Fruit fly (Drosophila melanogaster) whole organism, prepupa: ENCODE measurements around the gene Tpt.

ENCODE experiments used
- Blimp-1 ChIP-seq: fragments of 200-800 bp; sonication (Bioruptor generic); optimal IDR thresholded peaks from 3 replicates; lab custom pipeline; 2017; ENCODE audit warnings: missing biosample characterization, missing genetic modification characterization, mild to moderate bottlenecking, moderate library complexity, missing genetic modification reagents
- CG10631 ChIP-seq: fragments of 200-800 bp; sonication (Bioruptor generic); optimal IDR thresholded peaks from 2 replicates; lab custom pipeline; 2016; ENCODE audit warnings: missing biosample characterization, missing genetic modification characterization
- CG10669 ChIP-seq: fragments of 200-800 bp; sonication (Bioruptor generic); optimal IDR thresholded peaks from 3 replicates; lab custom pipeline; 2018; ENCODE audit warnings: missing biosample characterization, mild to moderate bottlenecking, missing genetic modification characterization, moderate library complexity
- CG11294 ChIP-seq: fragments of 200-800 bp; sonication (Bioruptor generic); IDR thresholded peaks from 2 replicates; pipeline ENCODE4 v1.3.6; 2022; ENCODE audit warnings: missing biosample characterization, missing genetic modification characterization
- CG11762 ChIP-seq: fragments of 200-800 bp; sonication (Bioruptor generic); optimal IDR thresholded peaks from 3 replicates; lab custom pipeline; 2016; ENCODE audit warnings: missing biosample characterization, missing genetic modification characterization; ENCODE audit not compliant: insufficient read depth
- CG15336 ChIP-seq: fragments of 200-800 bp; sonication (Bioruptor generic); IDR thresholded peaks from 2 replicates; pipeline ENCODE4 v1.3.6; 2022; ENCODE audit warnings: missing biosample characterization, missing genetic modification characterization
- CG3032 ChIP-seq: fragments of 200-800 bp; optimal IDR thresholded peaks from 2 replicates; lab custom pipeline; 2019; ENCODE audit warnings: missing biosample characterization, mild to moderate bottlenecking, missing genetic modification characterization, moderate library complexity
- CG31627 ChIP-seq: fragments of 200-800 bp; sonication (Bioruptor generic); optimal IDR thresholded peaks from 3 replicates; lab custom pipeline; 2016; ENCODE audit warnings: missing biosample characterization, missing genetic modification characterization
- CG32006 ChIP-seq: fragments of 200-800 bp; sonication (Bioruptor generic); optimal IDR thresholded peaks from 3 replicates; lab custom pipeline; 2017; ENCODE audit warnings: missing biosample characterization, mild to moderate bottlenecking, missing genetic modification characterization
- CG3919 ChIP-seq: fragments of 200-800 bp; sonication (Bioruptor generic); optimal IDR thresholded peaks from 3 replicates; lab custom pipeline; 2016; ENCODE audit warnings: missing biosample characterization, missing genetic modification characterization
- CG4318 ChIP-seq: fragments of 200-800 bp; sonication (Bioruptor generic); optimal IDR thresholded peaks from 3 replicates; lab custom pipeline; 2017; ENCODE audit warnings: missing biosample characterization, mild to moderate bottlenecking, missing genetic modification characterization
- CG6276 ChIP-seq: fragments of 200-800 bp; sonication (Bioruptor generic); optimal IDR thresholded peaks from 2 replicates; lab custom pipeline; 2017; ENCODE audit warnings: missing biosample characterization, mild to moderate bottlenecking, missing genetic modification characterization
- CG6854 ChIP-seq: fragments of 200-800 bp; sonication (Bioruptor generic); optimal IDR thresholded peaks from 2 replicates; lab custom pipeline; 2017; ENCODE audit warnings: missing biosample characterization, mild to moderate bottlenecking, missing genetic modification characterization
- CG8319 ChIP-seq: fragments of 200-800 bp; sonication (Bioruptor generic); optimal IDR thresholded peaks from 3 replicates; lab custom pipeline; 2016; ENCODE audit warnings: missing biosample characterization, missing genetic modification characterization
- Eip75B ChIP-seq: fragments of 200-800 bp; sonication (Bioruptor generic); optimal IDR thresholded peaks from 3 replicates; lab custom pipeline; 2016; ENCODE audit warnings: missing biosample characterization, missing genetic modification characterization
- Eip93F ChIP-seq: fragments of 200-800 bp; sonication (Bioruptor generic); optimal IDR thresholded peaks from 2 replicates; lab custom pipeline; 2016; ENCODE audit warnings: missing biosample characterization, mild to moderate bottlenecking, missing genetic modification characterization
- Ets21C ChIP-seq: fragments of 200-800 bp; sonication (Bioruptor generic); optimal IDR thresholded peaks from 3 replicates; lab custom pipeline; 2016; ENCODE audit warnings: missing biosample characterization, missing genetic modification characterization
- Ets96B ChIP-seq: fragments of 200-800 bp; optimal IDR thresholded peaks from 2 replicates; lab custom pipeline; 2019; ENCODE audit warnings: missing biosample characterization, mild to moderate bottlenecking, missing genetic modification characterization, moderate library complexity
- Gug ChIP-seq: fragments of 200-800 bp; sonication (Bioruptor generic); IDR thresholded peaks from 2 replicates; pipeline ENCODE4 v1.3.6; 2022; ENCODE audit warnings: missing biosample characterization, missing genetic modification characterization
- Hr39 ChIP-seq: fragments of 200-800 bp; sonication (Bioruptor generic); optimal IDR thresholded peaks from 2 replicates; lab custom pipeline; 2016; ENCODE audit warnings: missing biosample characterization, missing genetic modification characterization
- Lpt ChIP-seq: fragments of 200-800 bp; sonication (Bioruptor generic); optimal IDR thresholded peaks from 3 replicates; lab custom pipeline; 2016; ENCODE audit warnings: missing biosample characterization, missing genetic modification characterization
- Met ChIP-seq: fragments of 200-800 bp; sonication (Bioruptor generic); optimal IDR thresholded peaks from 3 replicates; lab custom pipeline; 2016; ENCODE audit warnings: missing biosample characterization, missing genetic modification characterization
- OdsH ChIP-seq: fragments of 200-800 bp; sonication (Bioruptor generic); optimal IDR thresholded peaks from 3 replicates; lab custom pipeline; 2016; ENCODE audit warnings: missing biosample characterization, missing genetic modification characterization
- Smox ChIP-seq: fragments of 200-800 bp; sonication (Bioruptor generic); optimal IDR thresholded peaks from 3 replicates; lab custom pipeline; 2016; ENCODE audit warnings: missing biosample characterization, missing genetic modification characterization
- Sox102F ChIP-seq: fragments of 200-800 bp; sonication (Bioruptor generic); optimal IDR thresholded peaks from 2 replicates; lab custom pipeline; 2016; ENCODE audit warnings: missing biosample characterization, mild to moderate bottlenecking, missing genetic modification characterization
- cyc ChIP-seq: fragments of 200-800 bp; sonication (Bioruptor generic); optimal IDR thresholded peaks from 3 replicates; lab custom pipeline; 2016; ENCODE audit warnings: missing biosample characterization, missing genetic modification characterization
- dsx ChIP-seq: fragments of 200-800 bp; optimal IDR thresholded peaks from 3 replicates; lab custom pipeline; 2019; ENCODE audit warnings: missing biosample characterization, mild to moderate bottlenecking, missing genetic modification characterization, moderate library complexity; ENCODE audit not compliant: poor library complexity, severe bottlenecking
- eg ChIP-seq: fragments of 200-800 bp; sonication (Bioruptor generic); IDR thresholded peaks from 3 replicates; pipeline ENCODE4 v1.3.6; 2022; ENCODE audit warnings: missing biosample characterization, missing genetic modification characterization
- esn ChIP-seq: fragments of 200-800 bp; sonication (Bioruptor generic); optimal IDR thresholded peaks from 2 replicates; lab custom pipeline; 2016; ENCODE audit warnings: missing biosample characterization, mild to moderate bottlenecking, missing genetic modification characterization, moderate library complexity
- fd59A ChIP-seq: fragments of 200-800 bp; sonication (Bioruptor generic); optimal IDR thresholded peaks from 2 replicates; lab custom pipeline; 2017; ENCODE audit warnings: missing biosample characterization, mild to moderate bottlenecking, missing genetic modification characterization, missing genetic modification reagents
- fkh ChIP-seq: fragments of 200-800 bp; sonication (Bioruptor generic); optimal IDR thresholded peaks from 3 replicates; lab custom pipeline; 2017; ENCODE audit warnings: missing biosample characterization, mild to moderate bottlenecking, missing genetic modification characterization, moderate library complexity
- lz ChIP-seq: fragments of 200-800 bp; sonication (Bioruptor generic); optimal IDR thresholded peaks from 3 replicates; lab custom pipeline; 2016; ENCODE audit warnings: missing biosample characterization, missing genetic modification characterization
- net ChIP-seq: fragments of 200-800 bp; sonication (Bioruptor generic); optimal IDR thresholded peaks from 3 replicates; lab custom pipeline; 2016; ENCODE audit warnings: missing biosample characterization, missing genetic modification characterization
- pdm3 ChIP-seq: fragments of 200-800 bp; sonication (Bioruptor generic); optimal IDR thresholded peaks from 3 replicates; lab custom pipeline; 2016; ENCODE audit warnings: missing biosample characterization, missing genetic modification characterization
- salr ChIP-seq, 2 experiments: fragments of 200-800 bp; sonication (Bioruptor generic); optimal IDR thresholded peaks; 3 replicates each; lab custom pipeline; 2016 to 2018; ENCODE audit warnings: missing biosample characterization in 2 of 2, missing genetic modification characterization in 2 of 2, mild to moderate bottlenecking in 1 of 2
- spab ChIP-seq: fragments of 200-800 bp; sonication (Bioruptor generic); optimal IDR thresholded peaks from 2 replicates; lab custom pipeline; 2017; ENCODE audit warnings: missing biosample characterization, mild to moderate bottlenecking, missing genetic modification characterization, missing genetic modification reagents
- ss ChIP-seq, 2 experiments: fragments of 200-800 bp; sonication (Bioruptor generic); optimal IDR thresholded peaks; 2 replicates in 1 of 2; 3 replicates in 1 of 2; lab custom pipeline; 2017 to 2018; ENCODE audit warnings: mild to moderate bottlenecking in 2 of 2, missing biosample characterization in 2 of 2, missing genetic modification characterization in 2 of 2, moderate library complexity in 1 of 2
- svp ChIP-seq: fragments of 200-800 bp; sonication (Bioruptor generic); peaks from one replicate; lab custom pipeline; 2016; ENCODE audit warnings: missing biosample characterization, missing genetic modification characterization
- topi ChIP-seq: fragments of 200-800 bp; sonication (Bioruptor generic); optimal IDR thresholded peaks from 3 replicates; lab custom pipeline; 2016; ENCODE audit warnings: missing biosample characterization, missing genetic modification characterization

Gene Tpt

dm6 chr3L:8421808-8422586, 16.9 kb upstream of the Tpt start, which contains the start of gene CG32354 (continued):
- no peak for TF ChIP-seq lz (GFP tag; lab: Kevin White, UChicago)
- no peak for TF ChIP-seq CG11762
- TF ChIP-seq Met (GFP tag; lab: Kevin White, UChicago), result peak; percentile 22
- no peak for TF ChIP-seq Eip93F (GFP tag; lab: Kevin White, UChicago)
- TF ChIP-seq OdsH (GFP tag; lab: Kevin White, UChicago), result peak; percentile 43
- no peak for TF ChIP-seq Ets21C (GFP tag; lab: Kevin White, UChicago)
- peak; percentile 53 for TF ChIP-seq svp (GFP tag; lab: Kevin White, UChicago)
- TF ChIP-seq cyc (GFP tag; lab: Kevin White, UChicago), result no peak
- no peak for TF ChIP-seq Blimp-1 (GFP tag; lab: Kevin White, UChicago)
- TF ChIP-seq salr (GFP tag; optimal IDR thresholded peaks at IDR 0.05; lab: Kevin White, UChicago), result peak in 1 of 2 experiments; percentile 25
- TF ChIP-seq Gug (GFP tag; lab: Robert Waterston, UW), result no peak
- TF ChIP-seq dsx (GFP tag; lab: Kevin White, UChicago), result peak; percentile 15
- TF ChIP-seq fd59A, result no peak
- no peak for TF ChIP-seq fkh (GFP tag; lab: Kevin White, UChicago)
- no peak for TF ChIP-seq CG11294 (GFP tag; lab: Robert Waterston, UW)
- peak; percentile 30 for TF ChIP-seq CG3919 (GFP tag; lab: Kevin White, UChicago)
- TF ChIP-seq, all 60 proteins: peak for 31

- TF ChIP-seq svp (GFP tag; lab: Kevin White, UChicago) (peak; percentile 88), eg (GFP tag; lab: Robert Waterston, UW) (no peak)
- TF ChIP-seq, all 60 proteins: peak for 1
Observed at dm6 chr3L:8421361-8421760, 16.3 kb upstream of the Tpt start.

- TF ChIP-seq eg (GFP tag; lab: Robert Waterston, UW) (peak; percentile 23; the same call in 1 of the 3 replicates), ss (GFP tag; optimal IDR thresholded peaks at IDR 0.05; lab: Kevin White, UChicago) (peak in 1 of 2 experiments; percentile 16), esn (GFP tag; lab: Kevin White, UChicago) (no peak), lz (GFP tag; lab: Kevin White, UChicago) (no peak), Ets96B (tag; lab: Kevin White, UChicago) (no peak), Met (GFP tag; lab: Kevin White, UChicago) (no peak), CG15336 (GFP tag; lab: Robert Waterston, UW) (0 out of 2 replicates have a peak, but pooled peaks have one; percentile 10)
Observed at dm6 chr3L:8419622-8420176, 14.6 kb upstream of the Tpt start.

- TF ChIP-seq CG10631 (GFP tag; lab: Kevin White, UChicago) (peak; percentile 81), Gug (GFP tag; lab: Robert Waterston, UW) (peak; percentile 97), CG10669 (GFP tag; lab: Kevin White, UChicago) (peak; percentile 54), OdsH (GFP tag; lab: Kevin White, UChicago) (peak; percentile 82), eg (GFP tag; lab: Robert Waterston, UW) (peak; percentile 95), Ets21C (GFP tag; lab: Kevin White, UChicago) (no peak), CG31627 (GFP tag; lab: Kevin White, UChicago) (peak; percentile 33), CG3919 (GFP tag; lab: Kevin White, UChicago) (peak; percentile 82), Lpt (GFP tag; lab: Kevin White, UChicago) (peak; percentile 88), pdm3 (GFP tag; lab: Kevin White, UChicago) (peak; percentile 78), net (GFP tag; lab: Kevin White, UChicago) (peak; percentile 81), topi (GFP tag; lab: Kevin White, UChicago) (peak; percentile 54), CG4318 (peak; percentile 89), CG6276 (peak; percentile 89), Met (GFP tag; lab: Kevin White, UChicago) (no peak), cyc (GFP tag; lab: Kevin White, UChicago) (peak; percentile 29), spab (GFP tag; lab: Kevin White, UChicago) (peak; percentile 57), Hr39 (GFP tag; lab: Kevin White, UChicago) (peak; percentile 40), lz (GFP tag; lab: Kevin White, UChicago) (peak; percentile 64), Eip75B (GFP tag; lab: Kevin White, UChicago) (peak; percentile 79), CG6854 (GFP tag; lab: Kevin White, UChicago) (no peak), CG3032 (tag; lab: Kevin White, UChicago) (peak; percentile 63), Smox (GFP tag; lab: Kevin White, UChicago) (no peak), CG11762 (peak; percentile 69), CG8319 (GFP tag; lab: Kevin White, UChicago) (peak; percentile 31), CG15336 (GFP tag; lab: Robert Waterston, UW) (peak; percentile 92), Ets96B (tag; lab: Kevin White, UChicago) (peak; percentile 68), CG32006 (GFP tag; lab: Kevin White, UChicago) (peak; percentile 92), fkh (GFP tag; lab: Kevin White, UChicago) (no peak), svp (GFP tag; lab: Kevin White, UChicago) (no peak), Sox102F (peak; percentile 12), Eip93F (GFP tag; lab: Kevin White, UChicago) (no peak)
Observed at dm6 chr3L:8418984-8419383, 13.9 kb upstream of the Tpt start.
